Fruit fly (Drosophila melanogaster) whole organism, embryonic: Measurements from ENCODE around the gene Dlip2.

Source experiments
- Aef1 ChIP-seq: fragments of 200-800 bp; sonication (Bioruptor generic); IDR thresholded peaks from 3 replicates; pipeline ENCODE4 v1.3.6; 2022; ENCODE audit warnings: missing biosample characterization, missing genetic modification characterization
- BtbVII ChIP-seq: fragments of 200-800 bp; sonication (Bioruptor generic); optimal IDR thresholded peaks from 3 replicates; lab custom pipeline; 2017; ENCODE audit warnings: missing biosample characterization, mild to moderate bottlenecking, missing genetic modification characterization
- CG10366 ChIP-seq: fragments of 200-800 bp; sonication (Bioruptor generic); IDR thresholded peaks from 2 replicates; pipeline ENCODE4 v1.3.6; 2022; ENCODE audit warnings: missing biosample characterization, missing genetic modification characterization
- CG11560 ChIP-seq: fragments of 200-800 bp; sonication (Bioruptor generic); IDR thresholded peaks from 3 replicates; pipeline ENCODE4 v1.3.6; 2022; ENCODE audit warnings: missing biosample characterization, missing genetic modification characterization
- CG11695 ChIP-seq: fragments of 200-800 bp; sonication (Bioruptor generic); IDR thresholded peaks from 3 replicates; pipeline ENCODE4 v1.3.6; 2022; ENCODE audit warnings: missing biosample characterization, missing genetic modification characterization
- CG13287 ChIP-seq: fragments of 200-800 bp; sonication (Bioruptor generic); IDR thresholded peaks from 2 replicates; pipeline ENCODE4 v1.3.6; 2022; ENCODE audit warnings: missing biosample characterization, missing genetic modification characterization; ENCODE audit not compliant: partially characterized antibody
- CG13296 ChIP-seq: fragments of 200-800 bp; sonication (Bioruptor generic); optimal IDR thresholded peaks from 3 replicates; lab custom pipeline; 2018; ENCODE audit warnings: missing biosample characterization, mild to moderate bottlenecking, missing genetic modification characterization
- CG13775 ChIP-seq: fragments of 200-800 bp; sonication (Bioruptor generic); optimal IDR thresholded peaks from 3 replicates; lab custom pipeline; 2017; ENCODE audit warnings: missing biosample characterization, mild to moderate bottlenecking, missing genetic modification characterization
- CG15269 ChIP-seq: fragments of 200-800 bp; sonication (Bioruptor generic); optimal IDR thresholded peaks from 2 replicates; lab custom pipeline; 2018; ENCODE audit warnings: missing biosample characterization, mild to moderate bottlenecking, missing genetic modification characterization, moderate library complexity
- CG15514 ChIP-seq: fragments of 200-800 bp; sonication (Bioruptor generic); optimal IDR thresholded peaks from 3 replicates; lab custom pipeline; 2017; ENCODE audit warnings: missing biosample characterization, missing genetic modification characterization, mild to moderate bottlenecking, moderate library complexity, missing genetic modification reagents
- CG1792 ChIP-seq: fragments of 200-800 bp; sonication (Bioruptor generic); optimal IDR thresholded peaks from 2 replicates; lab custom pipeline; 2016; ENCODE audit warnings: missing biosample characterization, missing genetic modification characterization
- CG1832 ChIP-seq: fragments of 200-800 bp; sonication (Bioruptor generic); optimal IDR thresholded peaks from 2 replicates; lab custom pipeline; 2017; ENCODE audit warnings: missing biosample characterization, mild to moderate bottlenecking, missing genetic modification characterization, inconsistent platforms
- CG31441 ChIP-seq: fragments of 200-800 bp; sonication (Bioruptor generic); IDR thresholded peaks from 2 replicates; pipeline ENCODE4 v1.3.6; 2022; ENCODE audit warnings: missing biosample characterization, missing genetic modification characterization
- CG3163 ChIP-seq: fragments of 200-800 bp; sonication (Bioruptor generic); optimal IDR thresholded peaks from 3 replicates; lab custom pipeline; 2016; ENCODE audit warnings: missing biosample characterization, missing genetic modification characterization
- CG3726 ChIP-seq: fragments of 200-800 bp; sonication (Bioruptor generic); IDR thresholded peaks from 3 replicates; pipeline ENCODE4, ENCODE4 v1.3.6; 2022; ENCODE audit warnings: missing biosample characterization, missing genetic modification characterization
- CG4360 ChIP-seq: fragments of 200-800 bp; sonication (Bioruptor generic); IDR thresholded peaks from 2 replicates; pipeline ENCODE4 v1.3.6; 2022; ENCODE audit warnings: missing biosample characterization, missing genetic modification characterization
- CG43689 ChIP-seq: fragments of 200-800 bp; sonication (Bioruptor generic); IDR thresholded peaks from 2 replicates; pipeline ENCODE4 v1.3.6; 2022; ENCODE audit warnings: missing biosample characterization, missing genetic modification characterization
- CG4707 ChIP-seq: fragments of 200-800 bp; sonication (Bioruptor generic); optimal IDR thresholded peaks from 2 replicates; lab custom pipeline; 2018; ENCODE audit warnings: missing biosample characterization, mild to moderate bottlenecking, missing genetic modification characterization, moderate library complexity
- CG8281 ChIP-seq: fragments of 200-800 bp; sonication (Bioruptor generic); optimal IDR thresholded peaks from 2 replicates; lab custom pipeline; 2018; ENCODE audit warnings: missing biosample characterization, mild to moderate bottlenecking, missing genetic modification characterization, moderate library complexity
- CG8359 ChIP-seq: fragments of 200-800 bp; sonication (Bioruptor generic); optimal IDR thresholded peaks from 2 replicates; lab custom pipeline; 2017; ENCODE audit warnings: missing biosample characterization, mild to moderate bottlenecking, missing genetic modification characterization, borderline replicate concordance
- CG9797 ChIP-seq: fragments of 200-800 bp; sonication (Bioruptor generic); optimal IDR thresholded peaks from 3 replicates; lab custom pipeline; 2018; ENCODE audit warnings: missing biosample characterization, mild to moderate bottlenecking, missing genetic modification characterization
- CoRest ChIP-seq: fragments of 200-800 bp; sonication (Bioruptor generic); optimal IDR thresholded peaks from 3 replicates; lab custom pipeline; 2018; ENCODE audit warnings: missing biosample characterization, mild to moderate bottlenecking, missing genetic modification characterization, moderate library complexity
- Dll ChIP-seq: fragments of 200-800 bp; sonication (Bioruptor generic); IDR thresholded peaks from 4 replicates; pipeline ENCODE4 v1.3.6; 2022; ENCODE audit warnings: missing biosample characterization, missing genetic modification characterization; ENCODE audit not compliant: partially characterized antibody
- Drgx ChIP-seq: fragments of 200-800 bp; sonication (Bioruptor generic); IDR thresholded peaks from 2 replicates; pipeline ENCODE4 v1.3.6; 2022; ENCODE audit warnings: missing biosample characterization, missing genetic modification characterization
- E2f2 ChIP-seq: fragments of 200-800 bp; sonication (Bioruptor generic); IDR thresholded peaks from 2 replicates; pipeline ENCODE4 v1.3.6; 2022; ENCODE audit warnings: missing biosample characterization, missing genetic modification characterization
- Gsc ChIP-seq: fragments of 200-800 bp; sonication (Bioruptor generic); IDR thresholded peaks from 2 replicates; pipeline ENCODE4 v1.3.6; 2022; ENCODE audit warnings: missing biosample characterization, missing genetic modification characterization
- HLH4C ChIP-seq: fragments of 200-800 bp; sonication (Bioruptor generic); IDR thresholded peaks from 3 replicates; pipeline ENCODE4 v1.3.6; 2022; ENCODE audit warnings: missing biosample characterization, missing genetic modification characterization; ENCODE audit not compliant: partially characterized antibody
- Lpt ChIP-seq: fragments of >200 bp; optimal IDR thresholded peaks from 2 replicates; lab custom pipeline; 2018; ENCODE audit warnings: missing biosample characterization, missing genetic modification characterization
- Mad ChIP-seq: fragments of 200-800 bp; sonication (Bioruptor generic); optimal IDR thresholded peaks from 2 replicates; lab custom pipeline; 2016; ENCODE audit warnings: missing biosample characterization, missing genetic modification characterization
- Meics ChIP-seq: fragments of 200-800 bp; sonication (Bioruptor generic); optimal IDR thresholded peaks from 2 replicates; lab custom pipeline; 2017; ENCODE audit warnings: missing biosample characterization, mild to moderate bottlenecking, missing genetic modification characterization
- Oli ChIP-seq: fragments of 200-800 bp; sonication (Bioruptor generic); optimal IDR thresholded peaks from 2 replicates; lab custom pipeline; 2018; ENCODE audit warnings: missing biosample characterization, mild to moderate bottlenecking, missing genetic modification characterization, moderate library complexity
- Ssrp ChIP-seq: fragments of 200-800 bp; sonication (Bioruptor generic); optimal IDR thresholded peaks from 2 replicates; lab custom pipeline; 2018; ENCODE audit warnings: missing biosample characterization, mild to moderate bottlenecking, missing genetic modification characterization, moderate library complexity
- TFAM ChIP-seq: fragments of 200-800 bp; sonication (Bioruptor generic); optimal IDR thresholded peaks from 2 replicates; lab custom pipeline; 2017; ENCODE audit warnings: missing biosample characterization, missing genetic modification characterization, inconsistent platforms
- Taf1 ChIP-seq: fragments of 200-800 bp; sonication (Bioruptor generic); IDR thresholded peaks from 2 replicates; pipeline ENCODE4 v1.3.6; 2022; ENCODE audit warnings: missing biosample characterization, missing genetic modification characterization
- ab ChIP-seq: fragments of 200-800 bp; sonication (Bioruptor generic); optimal IDR thresholded peaks from 2 replicates; lab custom pipeline; 2016; ENCODE audit warnings: missing biosample characterization, missing genetic modification characterization
- btn ChIP-seq: fragments of 200-800 bp; sonication (Bioruptor generic); optimal IDR thresholded peaks from 2 replicates; lab custom pipeline; 2016; ENCODE audit warnings: missing biosample characterization, missing genetic modification characterization
- cato ChIP-seq: fragments of 200-800 bp; sonication (Bioruptor generic); optimal IDR thresholded peaks from 2 replicates; lab custom pipeline; 2016; ENCODE audit warnings: missing biosample characterization, missing genetic modification characterization, borderline replicate concordance
- crol ChIP-seq: fragments of 200-800 bp; sonication (Bioruptor generic); IDR thresholded peaks from 2 replicates; pipeline ENCODE4 v1.3.6; 2022; ENCODE audit warnings: missing biosample characterization, missing genetic modification characterization
- disco-r ChIP-seq: fragments of 200-800 bp; sonication (Bioruptor generic); optimal IDR thresholded peaks from 2 replicates; lab custom pipeline; 2016; ENCODE audit warnings: missing biosample characterization, missing genetic modification characterization
- exex ChIP-seq: fragments of 200-800 bp; sonication (Bioruptor generic); optimal IDR thresholded peaks from 4 replicates; lab custom pipeline; 2018; ENCODE audit warnings: missing biosample characterization, mild to moderate bottlenecking, missing genetic modification characterization, moderate library complexity
- hbn ChIP-seq: fragments of 200-800 bp; sonication (Bioruptor generic); IDR thresholded peaks from 2 replicates; pipeline ENCODE4 v1.3.6; 2022; ENCODE audit warnings: missing biosample characterization, missing genetic modification characterization; ENCODE audit not compliant: partially characterized antibody
- nerfin-2 ChIP-seq: fragments of 200-800 bp; sonication (Bioruptor generic); IDR thresholded peaks from 2 replicates; pipeline ENCODE4 v1.3.6; 2022; ENCODE audit warnings: missing biosample characterization, missing genetic modification characterization; ENCODE audit not compliant: partially characterized antibody
- pho ChIP-seq: fragments of 200-800 bp; sonication (Bioruptor generic); optimal IDR thresholded peaks from 2 replicates; lab custom pipeline; 2016; ENCODE audit warnings: missing biosample characterization, missing genetic modification characterization
- sens-2 ChIP-seq: fragments of 200-800 bp; sonication (Bioruptor generic); IDR thresholded peaks from 2 replicates; pipeline ENCODE4 v1.3.6; 2022; ENCODE audit warnings: missing biosample characterization, missing genetic modification characterization
- slou ChIP-seq: fragments of 200-800 bp; sonication (Bioruptor generic); optimal IDR thresholded peaks from 3 replicates; lab custom pipeline; 2016; ENCODE audit warnings: missing biosample characterization, missing genetic modification characterization
- sob ChIP-seq: fragments of 200-800 bp; sonication (Bioruptor generic); IDR thresholded peaks from 2 replicates; pipeline ENCODE4 v1.3.6; 2022; ENCODE audit warnings: missing biosample characterization, missing genetic modification characterization
- tin ChIP-seq: fragments of 200-800 bp; sonication (Bioruptor generic); optimal IDR thresholded peaks from 3 replicates; lab custom pipeline; 2016; ENCODE audit warnings: missing biosample characterization, missing genetic modification characterization
- trem ChIP-seq: fragments of 200-800 bp; optimal IDR thresholded peaks from 3 replicates; lab custom pipeline; 2019; ENCODE audit warnings: missing biosample characterization, mild to moderate bottlenecking, missing genetic modification characterization, moderate library complexity
- vfl ChIP-seq: fragments of 200-800 bp; sonication (Bioruptor generic); optimal IDR thresholded peaks from 2 replicates; lab custom pipeline; 2016; ENCODE audit warnings: missing biosample characterization, missing genetic modification characterization
- z ChIP-seq: fragments of 200-800 bp; sonication (Bioruptor generic); IDR thresholded peaks from 3 replicates; pipeline ENCODE4 v1.3.6; 2022; ENCODE audit warnings: missing biosample characterization, missing genetic modification characterization
- zfh2 ChIP-seq: fragments of 200-800 bp; sonication (Bioruptor generic); optimal IDR thresholded peaks from 2 replicates; lab custom pipeline; 2016; ENCODE audit warnings: missing biosample characterization, missing genetic modification characterization

Gene Dlip2

DNA sequence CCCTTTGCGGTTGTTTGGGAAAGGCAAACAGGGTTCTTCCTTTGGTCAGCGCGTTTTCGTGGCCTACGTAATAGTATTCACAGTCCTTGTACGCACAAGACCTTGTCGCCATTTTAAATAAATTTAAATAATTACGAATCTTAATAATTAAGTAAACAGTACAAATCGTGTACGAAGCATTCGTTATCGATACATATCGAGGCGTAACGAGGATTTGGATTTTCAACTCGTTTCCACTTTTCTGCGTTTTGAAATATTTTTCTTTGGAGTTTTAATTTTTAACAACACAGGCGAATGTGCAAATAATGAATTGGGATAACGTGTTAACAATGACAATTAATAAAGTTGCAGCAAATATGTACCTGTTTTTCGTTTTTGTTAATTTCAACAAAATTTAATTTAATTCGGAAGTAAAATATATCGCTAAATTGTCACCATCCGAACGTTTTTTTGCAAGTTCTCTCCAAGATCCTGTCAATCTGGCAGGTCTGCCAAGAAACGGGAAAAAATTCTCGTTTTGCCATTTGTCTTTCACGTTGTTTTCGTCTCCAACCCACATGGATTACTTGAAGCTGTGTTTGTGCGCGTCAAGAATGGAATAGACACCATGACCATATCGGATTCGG, at the start of gene Dlip2, which contains the start of gene rpk (continued):
- TF ChIP-seq cato (no peak), disco-r (GFP tag; lab: Kevin White, UChicago) (no peak), tin (no peak), CG8281 (no peak), CG11560 (tag; lab: Robert Waterston, UW) (no peak), slou (GFP tag; lab: Kevin White, UChicago) (no peak), btn (no peak), CG9797 (GFP tag; lab: Kevin White, UChicago) (peak; percentile 25), CG4360 (GFP tag; lab: Robert Waterston, UW) (no peak), CG13296 (GFP tag; lab: Kevin White, UChicago) (no peak), z (no peak), trem (tag; lab: Kevin White, UChicago) (peak; percentile 45), BtbVII (GFP tag; lab: Kevin White, UChicago) (no peak), vfl (GFP tag; lab: Kevin White, UChicago) (no peak), sens-2 (no peak), CG13287 (GFP tag; lab: Robert Waterston, UW) (peak; percentile 91), pho (GFP tag; lab: Kevin White, UChicago) (no peak), Meics (no peak), ab (GFP tag; lab: Kevin White, UChicago) (no peak), crol (no peak), Lpt (GFP tag; lab: Kevin White, UChicago) (no peak), CG15514 (GFP tag; lab: Kevin White, UChicago) (peak; percentile 19), CG8359 (GFP tag; lab: Kevin White, UChicago) (no peak), Aef1 (no peak), Mad (GFP tag; lab: Kevin White, UChicago) (no peak), CoRest (tag; lab: Kevin White, UChicago) (peak; percentile 31), CG3163 (no peak), CG13775 (no peak), CG15269 (tag; lab: Kevin White, UChicago) (no peak), Gsc (GFP tag; lab: Robert Waterston, UW) (no peak), sob (GFP tag; lab: Robert Waterston, UW) (no peak), HLH4C (GFP tag; lab: Robert Waterston, UW) (peak; percentile 85), CG31441 (GFP tag; lab: Robert Waterston, UW) (no peak), Taf1 (GFP tag; lab: Robert Waterston, UW) (no peak), hbn (GFP tag; lab: Robert Waterston, UW) (peak; percentile 88), Oli (tag; lab: Kevin White, UChicago) (no peak), zfh2 (no peak), CG1792 (GFP tag; lab: Kevin White, UChicago) (no peak), exex (tag; lab: Kevin White, UChicago) (no peak), CG4707 (GFP tag; lab: Kevin White, UChicago) (no peak), Drgx (no peak), TFAM (GFP tag; lab: Kevin White, UChicago) (no peak), CG3726 (no peak), nerfin-2 (peak; percentile 62; the same call in 1 of the 2 replicates), Dll (GFP tag; lab: Robert Waterston, UW) (peak; percentile 92), CG1832 (GFP tag; lab: Kevin White, UChicago) (no peak), Ssrp (tag; lab: Kevin White, UChicago) (no peak), E2f2 (GFP tag; lab: Robert Waterston, UW) (peak; percentile 51), CG43689 (GFP tag; lab: Robert Waterston, UW) (no peak), CG10366 (no peak), CG11695 (no peak)
